Fruit fly (Drosophila melanogaster) S2 (cell line): ENCODE results near the gene CG43645.

ENCODE experiments used
- CG8478 ChIP-seq: fragments of >200 bp; optimal IDR thresholded peaks from 2 replicates; lab custom pipeline; 2018
- CTCF ChIP-seq, 2 experiments: fragments of >200 bp; optimal IDR thresholded peaks; 2 replicates each; lab custom pipeline; 2018

- TF ChIP-seq CG8478 (lab: Kevin White, UChicago) (no peak), CTCF (optimal IDR thresholded peaks at IDR 0.05; lab: Kevin White, UChicago) (no peak)
These were observed 11.6 kb downstream of the CG43645 start, which contains the start of gene qua for dm6 chr2L:17497108-17497507.
